Fruit fly (Drosophila melanogaster): Measurements from ENCODE around the gene DhpD.

DNA sequence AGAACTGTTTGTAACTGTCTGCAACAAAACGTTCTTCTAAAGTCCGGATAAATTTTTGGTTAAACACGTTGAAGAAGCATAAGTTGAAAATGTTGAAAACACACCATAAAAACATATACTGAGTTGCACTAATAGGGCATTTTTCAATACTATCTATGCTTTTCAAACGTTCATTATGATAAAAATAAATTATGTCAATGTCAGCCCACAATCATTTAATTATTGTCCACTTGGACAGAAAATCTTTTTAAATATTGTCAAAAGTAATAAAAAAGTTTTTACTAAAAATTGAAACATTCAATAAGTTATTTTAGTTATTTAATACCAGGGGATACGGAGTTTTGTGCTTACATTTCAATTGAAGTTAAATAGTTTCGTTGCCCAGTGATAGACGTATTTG, 37.4 kb upstream of the DhpD start, which contains the start of gene CG1092:
- TF ChIP-seq EcR (GFP tag; optimal IDR thresholded peaks at IDR 0.05) (no peak), CG8478 (optimal IDR thresholded peaks at IDR 0.05) (no peak), pan (optimal IDR thresholded peaks at IDR 0.05) (no peak)
